Worm (Caenorhabditis elegans) whole organism, young adult: ENCODE data around the gene B0310.3.

ENCODE experiments used
- B0019.2 ChIP-seq: fragments of 200-800 bp; sonication (Bioruptor generic); conservative IDR thresholded peaks from 2 replicates; pipeline ENCODE4 v1.3.6; 2022; ENCODE audit warnings: missing genetic modification reagents, missing genetic modification characterization, missing compliant biosample characterization
- B0261.1 ChIP-seq: sonication (generic microtip); optimal IDR thresholded peaks from 2 replicates; lab custom pipeline; 2016; ENCODE audit warnings: mild to moderate bottlenecking, missing genetic modification characterization, moderate library complexity, missing compliant biosample characterization
- B0336.3 ChIP-seq: fragments of 200-800 bp; sonication (Bioruptor generic); IDR thresholded peaks from 2 replicates; pipeline ENCODE4 v1.3.6; 2022; ENCODE audit warnings: missing genetic modification characterization, missing compliant biosample characterization
- C06A6.2 ChIP-seq: fragments of 200-800 bp; sonication (Bioruptor generic); conservative IDR thresholded peaks from 2 replicates; pipeline ENCODE4 v1.3.6; 2022; ENCODE audit warnings: missing genetic modification characterization, missing compliant biosample characterization
- C17E4.6 ChIP-seq: fragments of 200-800 bp; sonication (Bioruptor generic); IDR thresholded peaks from 2 replicates; pipeline ENCODE4 v1.3.6; 2022; ENCODE audit warnings: missing genetic modification reagents, missing genetic modification characterization, missing compliant biosample characterization
- D2030.7 ChIP-seq: fragments of 200-800 bp; sonication (Bioruptor generic); IDR thresholded peaks from 2 replicates; pipeline ENCODE4 v1.3.6; 2022; ENCODE audit warnings: missing genetic modification reagents, missing genetic modification characterization, missing compliant biosample characterization
- F22D6.2 ChIP-seq: sonication (generic microtip); optimal IDR thresholded peaks from 2 replicates; lab custom pipeline; 2016; ENCODE audit warnings: mild to moderate bottlenecking, missing genetic modification characterization, missing compliant biosample characterization
- F52B5.7 ChIP-seq: sonication (generic microtip); optimal IDR thresholded peaks from 2 replicates; lab custom pipeline; 2016; ENCODE audit warnings: mild to moderate bottlenecking, missing genetic modification characterization, missing compliant biosample characterization
- ZK185.1 ChIP-seq: sonication (generic microtip); optimal IDR thresholded peaks from 2 replicates; lab custom pipeline; 2016; ENCODE audit warnings: mild to moderate bottlenecking, missing genetic modification characterization, missing compliant biosample characterization; ENCODE audit not compliant: poor library complexity, severe bottlenecking
- aptf-2 ChIP-seq: fragments of 200-800 bp; sonication (Bioruptor generic); conservative IDR thresholded peaks from 2 replicates; pipeline ENCODE4 v1.3.6; 2022; ENCODE audit warnings: missing genetic modification reagents, missing genetic modification characterization, missing compliant biosample characterization
- atf-7 ChIP-seq: sonication (generic microtip); optimal IDR thresholded peaks from 2 replicates; lab custom pipeline; 2017; ENCODE audit warnings: mild to moderate bottlenecking, missing genetic modification characterization, missing compliant biosample characterization
- athp-1 ChIP-seq: sonication (generic microtip); optimal IDR thresholded peaks from 2 replicates; lab custom pipeline; 2017; ENCODE audit warnings: mild to moderate bottlenecking, missing genetic modification characterization, missing compliant biosample characterization
- attf-5 ChIP-seq: fragments of 200-800 bp; sonication (Bioruptor generic); optimal IDR thresholded peaks from 2 replicates; lab custom pipeline; 2018; ENCODE audit warnings: mild to moderate bottlenecking, missing genetic modification characterization, missing compliant biosample characterization
- attf-6 ChIP-seq: fragments of 200-800 bp; sonication (Bioruptor generic); IDR thresholded peaks from 2 replicates; pipeline ENCODE4 v1.3.6; 2022; ENCODE audit warnings: missing genetic modification reagents, missing genetic modification characterization, missing compliant biosample characterization
- bed-1 ChIP-seq: fragments of 200-800 bp; sonication (Bioruptor generic); IDR thresholded peaks from 2 replicates; pipeline ENCODE4 v1.3.6; 2022; ENCODE audit warnings: missing genetic modification reagents, missing genetic modification characterization, missing compliant biosample characterization
- ccch-3 ChIP-seq: fragments of 200-800 bp; sonication (Bioruptor generic); optimal IDR thresholded peaks from 2 replicates; lab custom pipeline; 2018; ENCODE audit warnings: mild to moderate bottlenecking, missing genetic modification characterization, missing compliant biosample characterization
- cebp-2 ChIP-seq: fragments of 200-800 bp; sonication (Bioruptor generic); IDR thresholded peaks from 2 replicates; pipeline ENCODE4 v1.3.6; 2022; ENCODE audit warnings: missing genetic modification characterization, missing compliant biosample characterization
- ceh-100 ChIP-seq: fragments of 200-800 bp; sonication (Bioruptor generic); IDR thresholded peaks from 2 replicates; pipeline ENCODE4 v1.3.6; 2022; ENCODE audit warnings: missing genetic modification reagents, missing genetic modification characterization, missing compliant biosample characterization
- ceh-27 ChIP-seq: fragments of 200-800 bp; sonication (Bioruptor generic); optimal IDR thresholded peaks from 2 replicates; lab custom pipeline; 2018; ENCODE audit warnings: mild to moderate bottlenecking, missing genetic modification characterization, moderate library complexity, missing compliant biosample characterization
- ceh-58 ChIP-seq: fragments of 200-800 bp; sonication (Bioruptor generic); IDR thresholded peaks from 2 replicates; pipeline ENCODE4 v1.3.6; 2022; ENCODE audit warnings: missing genetic modification characterization, missing compliant biosample characterization
- dpl-1 ChIP-seq: fragments of 150-350 bp; optimal IDR thresholded peaks from 2 replicates; lab custom pipeline; 2014; ENCODE audit warnings: missing biosample characterization, missing genetic modification reagents, missing genetic modification characterization
- egl-18 ChIP-seq: fragments of 200-800 bp; sonication (Bioruptor generic); IDR thresholded peaks from 2 replicates; pipeline ENCODE4 v1.3.6; 2022; ENCODE audit warnings: missing genetic modification reagents, missing genetic modification characterization, missing compliant biosample characterization
- egl-44 ChIP-seq: fragments of 200-800 bp; sonication (Bioruptor generic); IDR thresholded peaks from 2 replicates; pipeline ENCODE4 v1.3.6; 2022; ENCODE audit warnings: missing genetic modification reagents, missing genetic modification characterization, missing compliant biosample characterization
- egrh-3 ChIP-seq: fragments of 200-800 bp; sonication (Bioruptor generic); IDR thresholded peaks from 2 replicates; pipeline ENCODE4 v1.3.6; 2022; ENCODE audit warnings: missing genetic modification reagents, missing genetic modification characterization, missing compliant biosample characterization
- ekl-4 ChIP-seq: fragments of 200-800 bp; sonication (Bioruptor generic); IDR thresholded peaks from 2 replicates; pipeline ENCODE4 v1.3.6; 2022; ENCODE audit warnings: missing genetic modification reagents, missing genetic modification characterization, missing compliant biosample characterization
- let-607 ChIP-seq, 2 experiments: fragments of 200-800 bp in 1 of 2; sonication (Bioruptor generic) in 1 of 2; sonication (generic microtip) in 1 of 2; optimal IDR thresholded peaks; 2 replicates each; lab custom pipeline; 2016 to 2018; ENCODE audit warnings: mild to moderate bottlenecking in 2 of 2, missing compliant biosample characterization in 2 of 2, missing genetic modification characterization in 2 of 2, moderate library complexity in 2 of 2, missing genotype in 1 of 2
- lin-54 ChIP-seq: fragments of 200-800 bp; sonication (Bioruptor generic); optimal IDR thresholded peaks from 2 replicates; lab custom pipeline; 2018; ENCODE audit warnings: mild to moderate bottlenecking, missing genetic modification characterization, missing compliant biosample characterization
- lsl-1 ChIP-seq: fragments of 200-800 bp; sonication (Bioruptor generic); optimal IDR thresholded peaks from 2 replicates; lab custom pipeline; 2018; ENCODE audit warnings: mild to moderate bottlenecking, missing genetic modification characterization, moderate library complexity, missing compliant biosample characterization
- madf-6 ChIP-seq: fragments of 200-800 bp; sonication (Bioruptor generic); IDR thresholded peaks from 2 replicates; pipeline ENCODE4 v1.3.6; 2022; ENCODE audit warnings: missing genetic modification reagents, missing genetic modification characterization, missing compliant biosample characterization
- mes-4 ChIP-seq: sonication (generic microtip); optimal IDR thresholded peaks from 2 replicates; lab custom pipeline; 2016; ENCODE audit warnings: missing genotype, missing genetic modification characterization, missing compliant biosample characterization
- nhr-120 ChIP-seq: fragments of 200-800 bp; sonication (Bioruptor generic); IDR thresholded peaks from 2 replicates; pipeline ENCODE4 v1.3.6; 2022; ENCODE audit warnings: missing genetic modification characterization, missing compliant biosample characterization
- nhr-179 ChIP-seq: sonication (generic microtip); optimal IDR thresholded peaks from 2 replicates; lab custom pipeline; 2016; ENCODE audit warnings: mild to moderate bottlenecking, missing genetic modification characterization, missing compliant biosample characterization
- nhr-90 ChIP-seq: sonication (generic microtip); optimal IDR thresholded peaks from 2 replicates; lab custom pipeline; 2016; ENCODE audit warnings: missing genotype, mild to moderate bottlenecking, missing genetic modification characterization, missing compliant biosample characterization
- repo-1 ChIP-seq: sonication (generic microtip); optimal IDR thresholded peaks from 2 replicates; lab custom pipeline; 2017; ENCODE audit warnings: mild to moderate bottlenecking, missing genetic modification characterization, missing compliant biosample characterization
- rpc-1 ChIP-seq, 2 experiments: fragments of 150-350 bp in 1 of 2; sonication (generic microtip) in 1 of 2; optimal IDR thresholded peaks; 2 replicates each; lab custom pipeline; 2014 to 2018; ENCODE audit warnings: missing biosample characterization in 1 of 2, missing genetic modification characterization in 1 of 2, missing genetic modification reagents in 1 of 2, missing genotype in 1 of 2
- sea-2 ChIP-seq: fragments of 200-800 bp; sonication (Bioruptor generic); IDR thresholded peaks from 2 replicates; pipeline ENCODE4 v1.3.6; 2022; ENCODE audit warnings: missing genetic modification characterization, missing compliant biosample characterization
- sptf-2 ChIP-seq: fragments of 200-800 bp; sonication (Bioruptor generic); optimal IDR thresholded peaks from 2 replicates; lab custom pipeline; 2018; ENCODE audit warnings: mild to moderate bottlenecking, missing genetic modification characterization, missing compliant biosample characterization
- tlf-1 ChIP-seq: fragments of 200-800 bp; sonication (Bioruptor generic); optimal IDR thresholded peaks from 2 replicates; lab custom pipeline; 2018; ENCODE audit warnings: mild to moderate bottlenecking, missing genetic modification characterization, missing compliant biosample characterization
- unc-62 ChIP-seq: fragments of 150-350 bp; optimal IDR thresholded peaks from 2 replicates; lab custom pipeline; 2014; ENCODE audit warnings: missing biosample characterization, missing genetic modification reagents, missing genetic modification characterization
- xnd-1 ChIP-seq: sonication (generic microtip); optimal IDR thresholded peaks from 2 replicates; lab custom pipeline; 2016; ENCODE audit warnings: missing genotype, missing genetic modification reagents, missing genetic modification characterization, missing compliant biosample characterization
- zfh-2 ChIP-seq: fragments of 200-800 bp; sonication (Bioruptor generic); conservative IDR thresholded peaks from 2 replicates; pipeline ENCODE4 v1.3.6; 2022; ENCODE audit warnings: missing genetic modification reagents, missing genetic modification characterization, missing compliant biosample characterization
- zim-3 ChIP-seq: sonication (generic microtip); optimal IDR thresholded peaks from 2 replicates; lab custom pipeline; 2017; ENCODE audit warnings: mild to moderate bottlenecking, missing genetic modification characterization, moderate library complexity, missing compliant biosample characterization
- ztf-18 ChIP-seq: sonication (generic microtip); optimal IDR thresholded peaks from 2 replicates; lab custom pipeline; 2016; ENCODE audit warnings: missing genotype, mild to moderate bottlenecking, missing genetic modification characterization, missing compliant biosample characterization
- ztf-22 ChIP-seq: fragments of 200-800 bp; sonication (Bioruptor generic); optimal IDR thresholded peaks from 2 replicates; lab custom pipeline; 2018; ENCODE audit warnings: mild to moderate bottlenecking, missing genetic modification characterization, moderate library complexity, missing compliant biosample characterization
- ztf-25 ChIP-seq: fragments of 200-800 bp; sonication (Bioruptor generic); IDR thresholded peaks from 2 replicates; pipeline ENCODE4 v1.3.6; 2022; ENCODE audit warnings: missing genetic modification reagents, missing genetic modification characterization, missing compliant biosample characterization

The B0310.3 gene

ce11 chrX:467338-467823 is 53.4 kb downstream of the B0310.3 start:
- TF ChIP-seq xnd-1 (no peak), lsl-1 (GFP tag; lab: Kevin White, UChicago) (no peak), athp-1 (tag; lab: Kevin White, UChicago) (no peak), egl-18 (GFP tag; lab: Robert Waterston, UW) (no peak), C17E4.6 (GFP tag; lab: Robert Waterston, UW) (no peak), nhr-120 (GFP tag; lab: Robert Waterston, UW) (no peak), ceh-27 (GFP tag; lab: Kevin White, UChicago) (no peak), ekl-4 (no peak), attf-5 (no peak), repo-1 (tag; lab: Kevin White, UChicago) (no peak), dpl-1 (GFP tag; lab: Kevin White, UChicago) (no peak), rpc-1 (optimal IDR thresholded peaks at IDR 0.05; lab: Kevin White, UChicago) (no peak), rpc-1 (tag; optimal IDR thresholded peaks at IDR 0.05; lab: Kevin White, UChicago) (no peak), aptf-2 (GFP tag; lab: Robert Waterston, UW) (no peak), F52B5.7 (tag; lab: Kevin White, UChicago) (no peak)

ce11 chrX:465931-466330 is 54.9 kb downstream of the B0310.3 start:
- TF ChIP-seq B0019.2 (GFP tag; lab: Robert Waterston, UW) (0 out of 2 replicates have a peak, but pooled peaks have one; percentile 8), ceh-58 (GFP tag; lab: Robert Waterston, UW) (0 out of 2 replicates have a peak, but pooled peaks have one; percentile 53), D2030.7 (GFP tag; lab: Robert Waterston, UW) (peak; percentile 26), bed-1 (0 out of 2 replicates have a peak, but pooled peaks have one; percentile 11), aptf-2 (GFP tag; lab: Robert Waterston, UW) (0 out of 2 replicates have a peak, but pooled peaks have one; percentile 23)

- no peak for TF ChIP-seq ztf-22 (GFP tag; lab: Kevin White, UChicago)
- TF ChIP-seq C17E4.6 (GFP tag; lab: Robert Waterston, UW) = no peak
- no peak for TF ChIP-seq ccch-3 (GFP tag; lab: Kevin White, UChicago)
- TF ChIP-seq tlf-1 (GFP tag; lab: Kevin White, UChicago) = no peak
- peak; percentile 3 for TF ChIP-seq sptf-2 (GFP tag; lab: Kevin White, UChicago)
- TF ChIP-seq madf-6 (GFP tag; lab: Robert Waterston, UW) = no peak
- no peak for TF ChIP-seq lin-54 (GFP tag; lab: Kevin White, UChicago)
- TF ChIP-seq F22D6.2 = no peak
- TF ChIP-seq ZK185.1 (tag; lab: Kevin White, UChicago) = no peak
- no peak for TF ChIP-seq nhr-90 (tag; lab: Kevin White, UChicago)
- TF ChIP-seq ztf-18 (tag; lab: Kevin White, UChicago) = no peak
- peak; percentile 30; the same call in 1 of the 2 replicates for TF ChIP-seq egl-44
- no peak for TF ChIP-seq lsl-1 (GFP tag; lab: Kevin White, UChicago)
- no peak for TF ChIP-seq mes-4 (tag; lab: Kevin White, UChicago)
- TF ChIP-seq B0261.1 (tag; lab: Kevin White, UChicago) = no peak
- no peak for TF ChIP-seq ztf-25 (GFP tag; lab: Robert Waterston, UW)
- TF ChIP-seq sea-2 (GFP tag; lab: Robert Waterston, UW) = no peak
- TF ChIP-seq nhr-179 = no peak
- no peak for TF ChIP-seq ceh-100 (GFP tag; lab: Robert Waterston, UW)
- TF ChIP-seq egrh-3 (GFP tag; lab: Robert Waterston, UW) = peak; percentile 80; the same call in 1 of the 2 replicates
- TF ChIP-seq zim-3 (tag; lab: Kevin White, UChicago) = no peak
- TF ChIP-seq C06A6.2 (GFP tag; lab: Robert Waterston, UW) = no peak
- TF ChIP-seq B0336.3 (GFP tag; lab: Robert Waterston, UW) = no peak
- TF ChIP-seq atf-7 (tag; lab: Kevin White, UChicago) = no peak
- no peak for TF ChIP-seq rpc-1 (optimal IDR thresholded peaks at IDR 0.05; lab: Kevin White, UChicago)
- no peak for TF ChIP-seq rpc-1 (tag; optimal IDR thresholded peaks at IDR 0.05; lab: Kevin White, UChicago)
- no peak for TF ChIP-seq attf-6 (GFP tag; lab: Robert Waterston, UW)
- TF ChIP-seq cebp-2 (GFP tag; lab: Robert Waterston, UW) = 0 out of 2 replicates have a peak, but pooled peaks have one; percentile 45
- TF ChIP-seq let-607 (tag; optimal IDR thresholded peaks at IDR 0.05; lab: Kevin White, UChicago) = no peak
- TF ChIP-seq unc-62 (GFP tag; lab: Kevin White, UChicago) = no peak
- TF ChIP-seq F52B5.7 (tag; lab: Kevin White, UChicago) = no peak
- TF ChIP-seq zfh-2 = peak; percentile 88
These were observed 59.2 kb downstream of the B0310.3 start for ce11 chrX:461623-462022.
